Worm (Caenorhabditis elegans) whole organism, L1 larva: Measurements from ENCODE around the gene clec-35.

Experiments
- ceh-90 ChIP-seq: sonication (generic microtip); optimal IDR thresholded peaks from 2 replicates; lab custom pipeline; 2016; ENCODE audit warnings: missing genetic modification characterization, missing compliant biosample characterization
- jun-1 ChIP-seq: fragments of 150-350 bp; optimal IDR thresholded peaks from 2 replicates; lab custom pipeline; 2014; ENCODE audit warnings: missing biosample characterization, missing genetic modification reagents, missing genetic modification characterization
- nhr-77 ChIP-seq: fragments of 150-350 bp; optimal IDR thresholded peaks from 2 replicates; lab custom pipeline; 2014; ENCODE audit warnings: missing biosample characterization, missing genetic modification characterization
- nhr-85 ChIP-seq: sonication (generic microtip); peaks from one replicate; lab custom pipeline; 2016; ENCODE audit warnings: missing genetic modification characterization, inconsistent platforms, missing compliant biosample characterization

DNA sequence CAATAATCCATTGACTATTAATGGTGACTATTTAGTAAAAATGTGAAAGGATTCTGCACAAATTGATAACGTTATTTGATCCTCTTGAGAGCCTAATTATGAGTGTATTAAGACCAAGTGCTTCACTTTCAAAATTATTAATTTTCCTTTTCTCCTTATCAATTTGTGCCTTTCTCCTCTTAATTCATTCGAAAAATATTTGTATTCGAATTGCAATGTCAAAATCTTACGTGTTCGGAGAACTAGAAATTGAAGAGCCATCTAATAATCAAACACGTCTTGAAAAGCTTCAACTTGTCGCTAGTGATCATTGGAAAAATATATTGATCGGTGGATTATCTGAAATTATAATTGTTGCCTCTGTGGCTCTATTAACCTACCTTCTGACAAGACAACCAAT, 5.4 kb downstream of the clec-35 start, which contains the start of the genes clec-36 and clec-26:
- no peak for TF ChIP-seq jun-1 (tag; lab: Kevin White, UChicago)
- TF ChIP-seq nhr-77 (tag; lab: Kevin White, UChicago) = no peak
- no peak for TF ChIP-seq nhr-85 (tag; lab: Kevin White, UChicago)
- no peak for TF ChIP-seq ceh-90
